Fruit fly (Drosophila melanogaster): ENCODE measurements around the gene CG17834.

Gene CG17834

DNA sequence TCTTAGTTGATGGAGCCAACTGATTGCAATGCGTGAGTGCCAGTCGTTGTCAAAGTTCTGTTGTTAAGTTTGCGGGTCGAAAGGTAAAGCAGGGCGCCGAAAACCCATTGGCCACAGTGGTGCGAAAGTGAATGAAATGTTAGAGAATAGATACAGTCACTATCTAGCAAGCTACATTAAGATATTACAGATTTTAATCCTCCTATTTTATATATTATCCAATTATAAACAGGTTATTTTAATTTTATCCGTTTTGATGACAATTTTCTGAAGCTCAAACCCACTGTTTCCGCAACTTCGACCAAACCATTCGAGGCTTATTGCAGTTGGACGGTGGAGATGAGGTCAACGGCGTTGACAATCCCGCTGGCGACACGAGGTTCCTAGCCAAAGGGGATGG, 23.5 kb downstream of the CG17834 start (continued):
- TF ChIP-seq Blimp-1 (GFP tag; optimal IDR thresholded peaks at IDR 0.05): peak; percentile 65
- no peak for TF ChIP-seq CG9215 (GFP tag; IDR thresholded peaks at IDR 0.05)
- peak; percentile 67 for TF ChIP-seq dmrt99B (tag; optimal IDR thresholded peaks at IDR 0.05)
- peak; percentile 22 for TF ChIP-seq CG18599 (GFP tag; optimal IDR thresholded peaks at IDR 0.05)
- TF ChIP-seq Lim3 (GFP tag; IDR thresholded peaks at IDR 0.05): no peak
- no peak for TF ChIP-seq crc (GFP tag; optimal IDR thresholded peaks at IDR 0.05)
- TF ChIP-seq fd64A (GFP tag; optimal IDR thresholded peaks at IDR 0.05): no peak
- peak; percentile 63 for TF ChIP-seq unpg (GFP tag; optimal IDR thresholded peaks at IDR 0.05)
- peak; percentile 30 for TF ChIP-seq CG10267 (tag; optimal IDR thresholded peaks at IDR 0.05)
- no peak for TF ChIP-seq CG8359 (GFP tag; optimal IDR thresholded peaks at IDR 0.05; ENCODE audit: borderline replicate concordance)
- peak; percentile 4 for TF ChIP-seq CG1529 (GFP tag; optimal IDR thresholded peaks at IDR 0.05)
- peak; percentile 18 for TF ChIP-seq ewg (GFP tag; optimal IDR thresholded peaks at IDR 0.05)
- TF ChIP-seq CG17361 (GFP tag; IDR thresholded peaks at IDR 0.05): peak; percentile 54
- no peak for TF ChIP-seq Rfx (GFP tag; IDR thresholded peaks at IDR 0.05)
- TF ChIP-seq CG3407 (GFP tag; optimal IDR thresholded peaks at IDR 0.05): peak; percentile 36
- no peak for TF ChIP-seq mam (GFP tag; optimal IDR thresholded peaks at IDR 0.05)
- peak; percentile 12 for TF ChIP-seq tin (GFP tag; optimal IDR thresholded peaks at IDR 0.05)
- no peak for TF ChIP-seq p53 (GFP tag; optimal IDR thresholded peaks at IDR 0.05)
- peak; percentile 10 for TF ChIP-seq Hr3 (GFP tag; optimal IDR thresholded peaks at IDR 0.05)
- TF ChIP-seq CG9932 (GFP tag; IDR thresholded peaks at IDR 0.05): no peak
- TF ChIP-seq gce (GFP tag; IDR thresholded peaks at IDR 0.05): no peak
- no peak for TF ChIP-seq pan (optimal IDR thresholded peaks at IDR 0.05)
- TF ChIP-seq pan (GFP tag; optimal IDR thresholded peaks at IDR 0.05 in 1 of 2, IDR thresholded peaks at IDR 0.05 in 1 of 2): peak in 1 of 2 experiments; percentile 39
- no peak for TF ChIP-seq HLH4C (GFP tag; IDR thresholded peaks at IDR 0.05; ENCODE audit: partially characterized antibody)
- TF ChIP-seq CG6813 (GFP tag; optimal IDR thresholded peaks at IDR 0.05): no peak
- TF ChIP-seq Antp (GFP tag; optimal IDR thresholded peaks at IDR 0.05): no peak
- TF ChIP-seq CG11085 (GFP tag; IDR thresholded peaks at IDR 0.05): no peak
- TF ChIP-seq peb (GFP tag; IDR thresholded peaks at IDR 0.05): no peak
- peak; percentile 58 for TF ChIP-seq phol (tag; optimal IDR thresholded peaks at IDR 0.05)
- no peak for TF ChIP-seq schlank (tag; optimal IDR thresholded peaks at IDR 0.05)
- TF ChIP-seq CG30431 (GFP tag; optimal IDR thresholded peaks at IDR 0.05): peak; percentile 16
- TF ChIP-seq gem (tag; optimal IDR thresholded peaks at IDR 0.05): peak; percentile 51
- TF ChIP-seq cg (GFP tag; optimal IDR thresholded peaks at IDR 0.05): no peak
- peak in 1 of 2 experiments; percentile 20 for TF ChIP-seq dpn (GFP tag; optimal IDR thresholded peaks at IDR 0.05)
- TF ChIP-seq Mad (GFP tag; optimal IDR thresholded peaks at IDR 0.05): no peak
- no peak for TF ChIP-seq sna (GFP tag; IDR thresholded peaks at IDR 0.05; ENCODE audit: partially characterized antibody)
- TF ChIP-seq CG13287 (GFP tag; IDR thresholded peaks at IDR 0.05; ENCODE audit: partially characterized antibody): no peak
- TF ChIP-seq E2f1 (GFP tag; IDR thresholded peaks at IDR 0.05): peak; percentile 21; the same call in 1 of the 2 replicates
- peak; percentile 5 for TF ChIP-seq Fer1 (GFP tag; optimal IDR thresholded peaks at IDR 0.05)
- TF ChIP-seq zfh1 (GFP tag; IDR thresholded peaks at IDR 0.05): peak; percentile 61; the same call in 2 of the 3 replicates
- 0 out of 2 replicates have a peak, but pooled peaks have one; percentile 30 for TF ChIP-seq HLH3B (GFP tag; IDR thresholded peaks at IDR 0.05)
- peak; percentile 25; the same call in 1 of the 2 replicates for TF ChIP-seq CG7372 (GFP tag; IDR thresholded peaks at IDR 0.05)
- no peak for TF ChIP-seq Usf (GFP tag; optimal IDR thresholded peaks at IDR 0.05)
- TF ChIP-seq MTF-1 (GFP tag; optimal IDR thresholded peaks at IDR 0.05; ENCODE audit: borderline replicate concordance): no peak
- no peak for TF ChIP-seq en (GFP tag; optimal IDR thresholded peaks at IDR 0.05)
- TF ChIP-seq bsh (GFP tag; optimal IDR thresholded peaks at IDR 0.05): peak in 1 of 2 experiments; percentile 75
- TF ChIP-seq CG6254 (GFP tag; optimal IDR thresholded peaks at IDR 0.05): peak; percentile 5
- 0 out of 2 replicates have a peak, but pooled peaks have one; percentile 38 for TF ChIP-seq slbo (GFP tag; IDR thresholded peaks at IDR 0.05)
- no peak for TF ChIP-seq CG8290 (GFP tag; optimal IDR thresholded peaks at IDR 0.05)
- peak in 1 of 2 experiments; percentile 18 for TF ChIP-seq CG8290 (tag; optimal IDR thresholded peaks at IDR 0.05)
- no peak for TF ChIP-seq CG2120 (GFP tag; optimal IDR thresholded peaks at IDR 0.05)
